Worm (Caenorhabditis elegans) whole organism, L4 larva: Measurements from ENCODE around the gene ttr-20.

Source experiments
- F44E2.7 ChIP-seq: fragments of 200-800 bp; sonication (Bioruptor generic); IDR thresholded peaks from 2 replicates; pipeline ENCODE4 v2.1.2; 2022; ENCODE audit warnings: missing genetic modification characterization, missing compliant biosample characterization
- R02D3.7 ChIP-seq: fragments of 150-350 bp; sonication (generic microtip); optimal IDR thresholded peaks from 3 replicates; lab custom pipeline; 2014; ENCODE audit warnings: missing biosample characterization, missing genetic modification characterization
- ZK337.2 ChIP-seq: fragments of 200-800 bp; sonication (Bioruptor generic); IDR thresholded peaks from 2 replicates; pipeline ENCODE4 v1.3.6; 2022; ENCODE audit warnings: missing genetic modification reagents, missing genetic modification characterization, missing compliant biosample characterization
- aha-1 ChIP-seq: fragments of 150-350 bp; peaks from one replicate; lab custom pipeline; 2014; ENCODE audit warnings: missing biosample characterization, missing genetic modification characterization
- ceh-44 ChIP-seq: fragments of 200-800 bp; sonication (Bioruptor generic); IDR thresholded peaks from 2 replicates; pipeline ENCODE4 v1.3.6; 2022; ENCODE audit warnings: missing genetic modification reagents, missing genetic modification characterization, missing compliant biosample characterization
- ceh-82 ChIP-seq: sonication (generic microtip); optimal IDR thresholded peaks from 2 replicates; lab custom pipeline; 2017; ENCODE audit warnings: missing biosample characterization, missing genetic modification characterization
- daf-16 ChIP-seq, 3 experiments: sonication (generic microtip); optimal IDR thresholded peaks; 2 replicates each; lab custom pipeline; 2016 to 2017; ENCODE audit warnings: missing genetic modification characterization in 3 of 3, missing genetic modification reagents in 3 of 3, mild to moderate bottlenecking in 2 of 3, missing compliant biosample characterization in 2 of 3, missing biosample characterization in 1 of 3, moderate library complexity in 1 of 3
- dmd-6 ChIP-seq: fragments of 200-800 bp; sonication (Bioruptor generic); IDR thresholded peaks from 2 replicates; pipeline ENCODE4 v1.3.6; 2022; ENCODE audit warnings: missing genetic modification reagents, missing genetic modification characterization, missing compliant biosample characterization
- egl-43 ChIP-seq: fragments of 200-800 bp; sonication (Bioruptor generic); IDR thresholded peaks from 2 replicates; pipeline ENCODE4 v1.3.6; 2022; ENCODE audit warnings: missing genetic modification reagents, missing genetic modification characterization, missing compliant biosample characterization
- hlh-11 ChIP-seq: fragments of 200-800 bp; sonication (Bioruptor generic); optimal IDR thresholded peaks from 2 replicates; lab custom pipeline; 2018; ENCODE audit warnings: mild to moderate bottlenecking, missing genetic modification characterization, missing compliant biosample characterization
- hmg-1.1 ChIP-seq: fragments of 200-800 bp; sonication (Bioruptor generic); IDR thresholded peaks from 2 replicates; pipeline ENCODE4 v1.3.6; 2022; ENCODE audit warnings: missing genetic modification reagents, missing genetic modification characterization, missing compliant biosample characterization
- lin-1 ChIP-seq: fragments of 200-800 bp; sonication (Bioruptor generic); IDR thresholded peaks from 2 replicates; pipeline ENCODE4 v1.3.6; 2022; ENCODE audit warnings: missing genetic modification reagents, missing genetic modification characterization, missing compliant biosample characterization
- lin-38 ChIP-seq: fragments of 200-800 bp; sonication (Bioruptor generic); IDR thresholded peaks from 2 replicates; pipeline ENCODE4 v1.3.6; 2022; ENCODE audit warnings: missing genetic modification reagents, missing genetic modification characterization, missing compliant biosample characterization
- lir-3 ChIP-seq: sonication (generic microtip); optimal IDR thresholded peaks from 2 replicates; lab custom pipeline; 2016; ENCODE audit warnings: mild to moderate bottlenecking, missing genetic modification characterization, missing compliant biosample characterization
- madf-5 ChIP-seq, 2 experiments: fragments of 200-800 bp; sonication (Bioruptor generic); IDR thresholded peaks; 2 replicates each; pipeline ENCODE4 v1.3.6; 2022; ENCODE audit warnings: missing compliant biosample characterization in 2 of 2, missing genetic modification characterization in 2 of 2
- mes-2 ChIP-seq: sonication (generic microtip); optimal IDR thresholded peaks from 2 replicates; lab custom pipeline; 2016; ENCODE audit warnings: missing genotype, mild to moderate bottlenecking, missing genetic modification characterization, missing compliant biosample characterization; ENCODE audit not compliant: poor library complexity, severe bottlenecking
- mxl-3 ChIP-seq: fragments of 200-800 bp; sonication (Bioruptor generic); optimal IDR thresholded peaks from 2 replicates; lab custom pipeline; 2018; ENCODE audit warnings: mild to moderate bottlenecking, missing genetic modification characterization, missing compliant biosample characterization
- nhr-102 ChIP-seq: sonication (generic microtip); optimal IDR thresholded peaks from 2 replicates; lab custom pipeline; 2016; ENCODE audit warnings: mild to moderate bottlenecking, missing genetic modification characterization, moderate library complexity, missing compliant biosample characterization
- nhr-111 ChIP-seq: fragments of 200-800 bp; sonication (Bioruptor generic); optimal IDR thresholded peaks from 2 replicates; lab custom pipeline; 2018; ENCODE audit warnings: mild to moderate bottlenecking, missing genetic modification characterization, missing compliant biosample characterization
- nhr-25 ChIP-seq: sonication (generic microtip); optimal IDR thresholded peaks from 2 replicates; lab custom pipeline; 2017; ENCODE audit warnings: missing genetic modification characterization, mild to moderate bottlenecking, missing compliant biosample characterization, antibody characterized with exemption, moderate library complexity, borderline replicate concordance; ENCODE audit not compliant: insufficient read depth
- nhr-28 ChIP-seq: fragments of 150-350 bp; optimal IDR thresholded peaks from 2 replicates; lab custom pipeline; 2014; ENCODE audit warnings: missing biosample characterization, missing genetic modification characterization
- nhr-41 ChIP-seq: fragments of 200-800 bp; sonication (Bioruptor generic); IDR thresholded peaks from 2 replicates; pipeline ENCODE4 v1.3.6; 2022; ENCODE audit warnings: missing genetic modification reagents, missing genetic modification characterization, missing compliant biosample characterization
- nhr-48 ChIP-seq: sonication (generic microtip); optimal IDR thresholded peaks from 2 replicates; lab custom pipeline; 2016; ENCODE audit warnings: mild to moderate bottlenecking, missing genetic modification characterization, missing compliant biosample characterization
- nhr-77 ChIP-seq: fragments of 150-350 bp; optimal IDR thresholded peaks from 2 replicates; lab custom pipeline; 2014; ENCODE audit warnings: missing biosample characterization, missing genetic modification characterization
- pha-4 ChIP-seq, 2 experiments: fragments of 150-350 bp in 1 of 2; fragments of 200-800 bp in 1 of 2; sonication (Bioruptor generic) in 1 of 2; IDR thresholded peaks in 1 of 2; optimal IDR thresholded peaks in 1 of 2; 2 replicates each; pipeline versions ENCODE4 v1.3.6 to Lab custom; 2014 to 2022; ENCODE audit warnings: missing genetic modification characterization in 2 of 2, missing genetic modification reagents in 2 of 2, missing biosample characterization in 1 of 2, missing compliant biosample characterization in 1 of 2
- php-3 ChIP-seq: fragments of 200-800 bp; sonication (Bioruptor generic); IDR thresholded peaks from 2 replicates; pipeline ENCODE4 v1.3.6; 2022; ENCODE audit warnings: missing genetic modification reagents, missing genetic modification characterization, missing compliant biosample characterization
- pqm-1 ChIP-seq: sonication (generic microtip); optimal IDR thresholded peaks from 2 replicates; lab custom pipeline; 2017; ENCODE audit warnings: missing biosample characterization, missing genetic modification characterization
- saeg-2 ChIP-seq: fragments of 200-800 bp; sonication (Bioruptor generic); IDR thresholded peaks from 2 replicates; pipeline ENCODE4 v1.3.6; 2022; ENCODE audit warnings: missing genetic modification reagents, missing genetic modification characterization, missing compliant biosample characterization
- spr-3 ChIP-seq: fragments of 200-800 bp; sonication (Bioruptor generic); optimal IDR thresholded peaks from 2 replicates; lab custom pipeline; 2018; ENCODE audit warnings: mild to moderate bottlenecking, missing genetic modification characterization, missing compliant biosample characterization
- tra-1 ChIP-seq: fragments of 200-800 bp; sonication (Bioruptor generic); IDR thresholded peaks from 2 replicates; pipeline ENCODE4 v1.3.6; 2022; ENCODE audit warnings: missing genetic modification reagents, missing genetic modification characterization, missing compliant biosample characterization
- unc-39 ChIP-seq: sonication (generic microtip); optimal IDR thresholded peaks from 2 replicates; lab custom pipeline; 2017; ENCODE audit warnings: missing biosample characterization, missing genetic modification characterization
- unc-62 ChIP-seq, 3 experiments: fragments of 150-350 bp in 1 of 3; sonication (generic microtip); optimal IDR thresholded peaks in 2 of 3; peaks in 1 of 3; 1 replicate in 1 of 3; 2 replicates in 2 of 3; lab custom pipeline; 2014 to 2017; ENCODE audit warnings: missing biosample characterization in 3 of 3, missing genetic modification characterization in 3 of 3, missing genetic modification reagents in 3 of 3, missing genotype in 1 of 3
- vab-7 ChIP-seq: fragments of 200-800 bp; sonication (Bioruptor generic); IDR thresholded peaks from 2 replicates; pipeline ENCODE4 v1.3.6; 2022; ENCODE audit warnings: missing genetic modification reagents, missing genetic modification characterization, missing compliant biosample characterization
- zip-11 ChIP-seq: fragments of 200-800 bp; sonication (Bioruptor generic); IDR thresholded peaks from 2 replicates; pipeline ENCODE4 v1.3.6; 2022; ENCODE audit warnings: missing genetic modification characterization, missing compliant biosample characterization
- ztf-11 ChIP-seq: fragments of 150-350 bp; optimal IDR thresholded peaks from 2 replicates; lab custom pipeline; 2014; ENCODE audit warnings: missing biosample characterization, missing genetic modification characterization

Gene ttr-20

ce11 chrIV:4272167-4272566 is 25.6 kb downstream of the ttr-20 start, which contains the start of gene F36A4.1:
F36A4.1 (plus strand) TSS chrIV:4272467.
- TF ChIP-seq lin-1 (no peak), php-3 (GFP tag; lab: Robert Waterston, UW) (no peak), egl-43 (GFP tag; lab: Robert Waterston, UW) (no peak), aha-1 (no peak), hlh-11 (tag; lab: Kevin White, UChicago) (no peak)

- TF ChIP-seq hlh-11 (tag; lab: Kevin White, UChicago) = peak; percentile 10
- TF ChIP-seq ztf-11 (tag; lab: Kevin White, UChicago) = no peak
- 0 out of 2 replicates have a peak, but pooled peaks have one; percentile 29 for TF ChIP-seq hmg-1.1 (GFP tag; lab: Robert Waterston, UW)
- peak; percentile 70 for TF ChIP-seq mes-2 (tag; lab: Kevin White, UChicago)
- TF ChIP-seq, all 104 proteins: peak for 3
Measured at ce11 chrIV:4277694-4278093, 31.1 kb downstream of the ttr-20 start, which contains the start of gene nhr-78. nhr-78 (minus strand) TSS chrIV:4277875.

ce11 chrIV:4284020-4284419 is 37.4 kb downstream of the ttr-20 start, which contains the start of gene F15E6.6:
F15E6.6 (minus strand) TSS chrIV:4284120.
- no peak for TF ChIP-seq unc-39 (tag; lab: Kevin White, UChicago)
- no peak for TF ChIP-seq nhr-25 (tag; lab: Kevin White, UChicago)
- TF ChIP-seq zip-11 (GFP tag; lab: Robert Waterston, UW) = no peak
- no peak for TF ChIP-seq spr-3
- TF ChIP-seq daf-16 (GFP tag; optimal IDR thresholded peaks at IDR 0.05; lab: Kevin White, UChicago) = no peak
- TF ChIP-seq daf-16 (tag; optimal IDR thresholded peaks at IDR 0.05; lab: Kevin White, UChicago) = peak; percentile 20
- TF ChIP-seq lir-3 (tag; lab: Kevin White, UChicago) = no peak

- TF ChIP-seq madf-5 (GFP tag; IDR thresholded peaks at IDR 0.05; lab: Robert Waterston, UW) = no peak
- TF ChIP-seq pqm-1 (tag; lab: Kevin White, UChicago) = peak; percentile 56
- TF ChIP-seq dmd-6 (GFP tag; lab: Robert Waterston, UW) = peak; percentile 45; the same call in 1 of the 2 replicates
- no peak for TF ChIP-seq daf-16 (GFP tag; optimal IDR thresholded peaks at IDR 0.05; lab: Kevin White, UChicago)
- TF ChIP-seq daf-16 (tag; optimal IDR thresholded peaks at IDR 0.05; lab: Kevin White, UChicago) = peak; percentile 61
- TF ChIP-seq nhr-41 = no peak
- peak; percentile 58 for TF ChIP-seq nhr-28 (tag; lab: Kevin White, UChicago)
- TF ChIP-seq nhr-77 = peak; percentile 8
Measured at ce11 chrIV:4284989-4285388, 38.4 kb downstream of the ttr-20 start.

ce11 chrIV:4288332-4288731 is 41.7 kb downstream of the ttr-20 start, which contains the start of gene srv-4:
srv-4 (minus strand) TSS chrIV:4288432.
- no peak for TF ChIP-seq unc-62 (GFP tag; optimal IDR thresholded peaks at IDR 0.05 in 1 of 2; lab: Kevin White, UChicago)
- no peak for TF ChIP-seq unc-62 (tag; optimal IDR thresholded peaks at IDR 0.05; lab: Kevin White, UChicago)
- TF ChIP-seq saeg-2 (GFP tag; lab: Robert Waterston, UW) = no peak
- no peak for TF ChIP-seq vab-7 (GFP tag; lab: Robert Waterston, UW)
- TF ChIP-seq, all 104 proteins: peak for 0

- TF ChIP-seq ZK337.2 (no peak), saeg-2 (GFP tag; lab: Robert Waterston, UW) (no peak), nhr-41 (no peak), R02D3.7 (tag; lab: Kevin White, UChicago) (no peak), hlh-11 (tag; lab: Kevin White, UChicago) (no peak), lin-38 (GFP tag; lab: Robert Waterston, UW) (no peak), mxl-3 (GFP tag; lab: Kevin White, UChicago) (no peak), F44E2.7 (no peak), tra-1 (no peak), pha-4 (GFP tag; IDR thresholded peaks at IDR 0.05; lab: Robert Waterston, UW) (no peak), pha-4 (tag; optimal IDR thresholded peaks at IDR 0.05; lab: Kevin White, UChicago) (no peak), ceh-82 (tag; lab: Kevin White, UChicago) (no peak), nhr-48 (tag; lab: Kevin White, UChicago) (no peak), lin-1 (no peak), egl-43 (GFP tag; lab: Robert Waterston, UW) (no peak), nhr-102 (tag; lab: Kevin White, UChicago) (no peak), nhr-111 (no peak), ceh-44 (GFP tag; lab: Robert Waterston, UW) (no peak), mes-2 (tag; lab: Kevin White, UChicago) (no peak)
Measured at ce11 chrIV:4289267-4289666, 42.7 kb downstream of the ttr-20 start, which contains the start of gene F15E6.5. F15E6.5 (plus strand) TSS chrIV:4289567.
